Worm (Caenorhabditis elegans): ENCODE data around the gene dlat-2.

DNA sequence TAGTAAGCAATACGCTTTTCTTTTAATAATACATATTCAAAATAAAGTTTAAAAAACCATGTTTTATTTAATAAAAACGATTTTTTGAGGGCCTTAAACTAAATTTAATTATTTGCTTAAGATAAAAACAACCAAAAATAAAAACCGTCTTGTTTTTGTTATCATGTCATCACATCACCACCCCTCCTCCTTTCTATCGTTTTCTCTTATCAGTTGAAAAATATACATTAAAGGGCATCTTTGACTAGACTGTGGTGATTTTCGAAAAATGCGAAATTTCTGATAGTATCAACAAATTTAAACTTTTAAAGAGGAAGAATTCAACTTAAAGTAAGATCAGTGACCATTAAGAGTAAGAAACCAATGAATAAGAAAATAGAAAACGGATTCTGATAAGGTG, 25.7 kb downstream of the dlat-2 start:
- TF ChIP-seq mxl-2 (GFP tag; conservative IDR thresholded peaks at IDR 0.05) (no peak), lin-38 (GFP tag; IDR thresholded peaks at IDR 0.05) (no peak), ZK546.5 (tag; optimal IDR thresholded peaks at IDR 0.05) (no peak), nhr-10 (tag; optimal IDR thresholded peaks at IDR 0.05) (no peak), lin-39 (tag; optimal IDR thresholded peaks at IDR 0.05) (no peak), nhr-76 (tag; optimal IDR thresholded peaks at IDR 0.05) (no peak), F44E2.7 (GFP tag; IDR thresholded peaks at IDR 0.05) (no peak), nhr-11 (tag; optimal IDR thresholded peaks at IDR 0.05) (no peak), unc-62 (GFP tag; optimal IDR thresholded peaks at IDR 0.05 in 1 of 2) (no peak), unc-62 (tag; optimal IDR thresholded peaks at IDR 0.05) (no peak), nhr-28 (tag; optimal IDR thresholded peaks at IDR 0.05) (peak; percentile 56), unc-39 (tag; optimal IDR thresholded peaks at IDR 0.05) (no peak), tag-97 (GFP tag; IDR thresholded peaks at IDR 0.05) (no peak)
